Fruit fly (Drosophila melanogaster) S2 (cell line): ENCODE measurements around the gene Kr-h1.

Experiments used
- CG8478 ChIP-seq: fragments of >200 bp; optimal IDR thresholded peaks from 2 replicates; lab custom pipeline; 2018
- CTCF ChIP-seq, 2 experiments: fragments of >200 bp; optimal IDR thresholded peaks; 2 replicates each; lab custom pipeline; 2018

- no peak for TF ChIP-seq CG8478 (lab: Kevin White, UChicago)
- no peak for TF ChIP-seq CTCF (optimal IDR thresholded peaks at IDR 0.05; lab: Kevin White, UChicago)
Measured at dm6 chr2L:6118212-6118611, 35.8 kb downstream of the Kr-h1 start, which contains the start of gene CG31642.
